Worm (Caenorhabditis elegans) whole organism, young adult: ENCODE results near the gene F57C2.4.

Experiments
- B0035.1 ChIP-seq: sonication (generic microtip); optimal IDR thresholded peaks from 2 replicates; lab custom pipeline; 2016; ENCODE audit warnings: missing genetic modification characterization, mild to moderate bottlenecking, missing compliant biosample characterization, missing genotype, missing genetic modification reagents
- F57C9.4 ChIP-seq: sonication (generic microtip); optimal IDR thresholded peaks from 2 replicates; lab custom pipeline; 2017; ENCODE audit warnings: mild to moderate bottlenecking, missing genetic modification characterization, missing compliant biosample characterization
- ama-1 ChIP-seq, 3 experiments: fragments of 150-350 bp in 1 of 3; sonication (generic microtip) in 2 of 3; optimal IDR thresholded peaks; 2 replicates each; lab custom pipeline; 2014 to 2018; ENCODE audit warnings: missing biosample characterization in 2 of 3, missing genetic modification characterization in 2 of 3, missing genetic modification reagents in 2 of 3
- ceh-58 ChIP-seq: fragments of 200-800 bp; sonication (Bioruptor generic); IDR thresholded peaks from 2 replicates; pipeline ENCODE4 v1.3.6; 2022; ENCODE audit warnings: missing genetic modification characterization, missing compliant biosample characterization
- dpl-1 ChIP-seq: fragments of 150-350 bp; optimal IDR thresholded peaks from 2 replicates; lab custom pipeline; 2014; ENCODE audit warnings: missing biosample characterization, missing genetic modification reagents, missing genetic modification characterization
- gei-17 ChIP-seq: fragments of 200-800 bp; sonication (Bioruptor generic); optimal IDR thresholded peaks from 2 replicates; lab custom pipeline; 2018; ENCODE audit warnings: mild to moderate bottlenecking, missing genetic modification characterization, missing compliant biosample characterization
- madf-8 ChIP-seq: fragments of 200-800 bp; sonication (Bioruptor generic); conservative IDR thresholded peaks from 2 replicates; pipeline ENCODE4 v1.3.6; 2022; ENCODE audit warnings: missing genetic modification reagents, missing genetic modification characterization, missing compliant biosample characterization
- mcd-1 ChIP-seq: fragments of 200-800 bp; sonication (Bioruptor generic); IDR thresholded peaks from 2 replicates; pipeline ENCODE4 v1.3.6; 2022; ENCODE audit warnings: missing genetic modification reagents, missing genetic modification characterization, missing compliant biosample characterization
- nfya-1 ChIP-seq: sonication (generic microtip); optimal IDR thresholded peaks from 2 replicates; lab custom pipeline; 2017; ENCODE audit warnings: antibody characterized with exemption, missing compliant biosample characterization, missing genetic modification characterization, borderline replicate concordance; ENCODE audit not compliant: insufficient read depth
- repo-1 ChIP-seq: sonication (generic microtip); optimal IDR thresholded peaks from 2 replicates; lab custom pipeline; 2017; ENCODE audit warnings: mild to moderate bottlenecking, missing genetic modification characterization, missing compliant biosample characterization
- zfh-2 ChIP-seq: fragments of 200-800 bp; sonication (Bioruptor generic); conservative IDR thresholded peaks from 2 replicates; pipeline ENCODE4 v1.3.6; 2022; ENCODE audit warnings: missing genetic modification reagents, missing genetic modification characterization, missing compliant biosample characterization
- ztf-25 ChIP-seq: fragments of 200-800 bp; sonication (Bioruptor generic); IDR thresholded peaks from 2 replicates; pipeline ENCODE4 v1.3.6; 2022; ENCODE audit warnings: missing genetic modification reagents, missing genetic modification characterization, missing compliant biosample characterization

ce11 chrII:14555019-14555418 is 29.9 kb downstream of the F57C2.4 start:
- TF ChIP-seq repo-1 (no peak), dpl-1 (GFP tag; lab: Kevin White, UChicago) (no peak), B0035.1 (tag; lab: Kevin White, UChicago) (no peak), zfh-2 (no peak), ama-1 (optimal IDR thresholded peaks at IDR 0.05; lab: Kevin White, UChicago) (no peak), ama-1 (GFP tag; optimal IDR thresholded peaks at IDR 0.05; lab: Kevin White, UChicago) (no peak), gei-17 (GFP tag; lab: Kevin White, UChicago) (no peak), ztf-25 (GFP tag; lab: Robert Waterston, UW) (no peak), F57C9.4 (tag; lab: Kevin White, UChicago) (no peak), ceh-58 (GFP tag; lab: Robert Waterston, UW) (no peak), madf-8 (GFP tag; lab: Robert Waterston, UW) (no peak), mcd-1 (GFP tag; lab: Robert Waterston, UW) (no peak), nfya-1 (tag; lab: Kevin White, UChicago) (no peak)
